Worm (Caenorhabditis elegans) whole organism, young adult: ENCODE measurements around the gene glb-5.
A peak's percentile ranks its signal among the peaks of the same experiment; 100 is the strongest.

Experiments used
- B0336.3 ChIP-seq: fragments of 200-800 bp; sonication (Bioruptor generic); IDR thresholded peaks from 2 replicates; pipeline ENCODE4 v1.3.6; 2022; ENCODE audit warnings: missing genetic modification characterization, missing compliant biosample characterization
- C17E4.6 ChIP-seq: fragments of 200-800 bp; sonication (Bioruptor generic); IDR thresholded peaks from 2 replicates; pipeline ENCODE4 v1.3.6; 2022; ENCODE audit warnings: missing genetic modification reagents, missing genetic modification characterization, missing compliant biosample characterization
- F10E7.11 ChIP-seq: sonication (generic microtip); optimal IDR thresholded peaks from 2 replicates; lab custom pipeline; 2017; ENCODE audit warnings: mild to moderate bottlenecking, missing genetic modification characterization, moderate library complexity, missing compliant biosample characterization
- F23B12.7 ChIP-seq: sonication (generic microtip); optimal IDR thresholded peaks from 2 replicates; lab custom pipeline; 2017; ENCODE audit warnings: missing genetic modification characterization, mild to moderate bottlenecking, missing compliant biosample characterization, antibody characterized with exemption, moderate library complexity; ENCODE audit not compliant: insufficient read depth
- F37B4.10 ChIP-seq: fragments of 200-800 bp; sonication (Bioruptor generic); IDR thresholded peaks from 2 replicates; pipeline ENCODE4 v1.3.6; 2022; ENCODE audit warnings: missing genetic modification characterization, missing compliant biosample characterization
- F52B5.7 ChIP-seq: sonication (generic microtip); optimal IDR thresholded peaks from 2 replicates; lab custom pipeline; 2016; ENCODE audit warnings: mild to moderate bottlenecking, missing genetic modification characterization, missing compliant biosample characterization
- T26A5.8 ChIP-seq: sonication (generic microtip); optimal IDR thresholded peaks from 2 replicates; lab custom pipeline; 2016; ENCODE audit warnings: missing genetic modification characterization, missing compliant biosample characterization
- Y53F4B.3 ChIP-seq: fragments of 200-800 bp; sonication (Bioruptor generic); IDR thresholded peaks from 2 replicates; pipeline ENCODE4 v1.3.6; 2022; ENCODE audit warnings: missing genetic modification reagents, missing genetic modification characterization, missing compliant biosample characterization
- ZK185.1 ChIP-seq: sonication (generic microtip); optimal IDR thresholded peaks from 2 replicates; lab custom pipeline; 2016; ENCODE audit warnings: mild to moderate bottlenecking, missing genetic modification characterization, missing compliant biosample characterization; ENCODE audit not compliant: poor library complexity, severe bottlenecking
- akir-1 ChIP-seq: fragments of 200-800 bp; sonication (Bioruptor generic); optimal IDR thresholded peaks from 2 replicates; lab custom pipeline; 2018; ENCODE audit warnings: mild to moderate bottlenecking, missing genetic modification characterization, moderate library complexity, missing compliant biosample characterization
- ama-1 ChIP-seq, 3 experiments: fragments of 150-350 bp in 1 of 3; sonication (generic microtip) in 2 of 3; optimal IDR thresholded peaks; 2 replicates each; lab custom pipeline; 2014 to 2018; ENCODE audit warnings: missing biosample characterization in 2 of 3, missing genetic modification characterization in 2 of 3, missing genetic modification reagents in 2 of 3
- atf-7 ChIP-seq: sonication (generic microtip); optimal IDR thresholded peaks from 2 replicates; lab custom pipeline; 2017; ENCODE audit warnings: mild to moderate bottlenecking, missing genetic modification characterization, missing compliant biosample characterization
- athp-1 ChIP-seq: sonication (generic microtip); optimal IDR thresholded peaks from 2 replicates; lab custom pipeline; 2017; ENCODE audit warnings: mild to moderate bottlenecking, missing genetic modification characterization, missing compliant biosample characterization
- attf-5 ChIP-seq: fragments of 200-800 bp; sonication (Bioruptor generic); optimal IDR thresholded peaks from 2 replicates; lab custom pipeline; 2018; ENCODE audit warnings: mild to moderate bottlenecking, missing genetic modification characterization, missing compliant biosample characterization
- attf-6 ChIP-seq: fragments of 200-800 bp; sonication (Bioruptor generic); IDR thresholded peaks from 2 replicates; pipeline ENCODE4 v1.3.6; 2022; ENCODE audit warnings: missing genetic modification reagents, missing genetic modification characterization, missing compliant biosample characterization
- bed-1 ChIP-seq: fragments of 200-800 bp; sonication (Bioruptor generic); IDR thresholded peaks from 2 replicates; pipeline ENCODE4 v1.3.6; 2022; ENCODE audit warnings: missing genetic modification reagents, missing genetic modification characterization, missing compliant biosample characterization
- bed-2 ChIP-seq: fragments of 200-800 bp; sonication (Bioruptor generic); IDR thresholded peaks from 2 replicates; pipeline ENCODE4 v1.3.6; 2022; ENCODE audit warnings: missing genetic modification reagents, missing genetic modification characterization, missing compliant biosample characterization
- cebp-2 ChIP-seq: fragments of 200-800 bp; sonication (Bioruptor generic); IDR thresholded peaks from 2 replicates; pipeline ENCODE4 v1.3.6; 2022; ENCODE audit warnings: missing genetic modification characterization, missing compliant biosample characterization
- ceh-100 ChIP-seq: fragments of 200-800 bp; sonication (Bioruptor generic); IDR thresholded peaks from 2 replicates; pipeline ENCODE4 v1.3.6; 2022; ENCODE audit warnings: missing genetic modification reagents, missing genetic modification characterization, missing compliant biosample characterization
- ceh-91 ChIP-seq: fragments of 200-800 bp; sonication (Bioruptor generic); IDR thresholded peaks from 2 replicates; pipeline ENCODE4 v1.3.6; 2022; ENCODE audit warnings: missing genetic modification reagents, missing genetic modification characterization, missing compliant biosample characterization
- die-1 ChIP-seq: sonication (generic microtip); optimal IDR thresholded peaks from 2 replicates; lab custom pipeline; 2016; ENCODE audit warnings: missing genotype, mild to moderate bottlenecking, missing genetic modification characterization, missing compliant biosample characterization
- dpff-1 ChIP-seq: sonication (generic microtip); optimal IDR thresholded peaks from 2 replicates; lab custom pipeline; 2017; ENCODE audit warnings: mild to moderate bottlenecking, missing genetic modification characterization, missing compliant biosample characterization
- ekl-4 ChIP-seq: fragments of 200-800 bp; sonication (Bioruptor generic); IDR thresholded peaks from 2 replicates; pipeline ENCODE4 v1.3.6; 2022; ENCODE audit warnings: missing genetic modification reagents, missing genetic modification characterization, missing compliant biosample characterization
- lag-1 ChIP-seq: fragments of 200-800 bp; sonication (Bioruptor generic); IDR thresholded peaks from 2 replicates; pipeline ENCODE4 v1.3.6; 2022; ENCODE audit warnings: missing genetic modification reagents, missing genetic modification characterization, missing compliant biosample characterization
- let-526 ChIP-seq: fragments of 200-800 bp; sonication (Bioruptor generic); IDR thresholded peaks from 2 replicates; pipeline ENCODE4 v1.3.6; 2022; ENCODE audit warnings: missing genetic modification reagents, missing genetic modification characterization, missing compliant biosample characterization
- let-607 ChIP-seq, 2 experiments: fragments of 200-800 bp in 1 of 2; sonication (Bioruptor generic) in 1 of 2; sonication (generic microtip) in 1 of 2; optimal IDR thresholded peaks; 2 replicates each; lab custom pipeline; 2016 to 2018; ENCODE audit warnings: mild to moderate bottlenecking in 2 of 2, missing compliant biosample characterization in 2 of 2, missing genetic modification characterization in 2 of 2, moderate library complexity in 2 of 2, missing genotype in 1 of 2
- mcd-1 ChIP-seq: fragments of 200-800 bp; sonication (Bioruptor generic); IDR thresholded peaks from 2 replicates; pipeline ENCODE4 v1.3.6; 2022; ENCODE audit warnings: missing genetic modification reagents, missing genetic modification characterization, missing compliant biosample characterization
- mel-28 ChIP-seq: sonication (generic microtip); optimal IDR thresholded peaks from 2 replicates; lab custom pipeline; 2016; ENCODE audit warnings: borderline replicate concordance, mild to moderate bottlenecking, missing genetic modification characterization, missing compliant biosample characterization
- nfya-2 ChIP-seq: fragments of 200-800 bp; sonication (Bioruptor generic); IDR thresholded peaks from 2 replicates; pipeline ENCODE4 v1.3.6; 2022; ENCODE audit warnings: missing genetic modification reagents, missing genetic modification characterization, missing compliant biosample characterization
- nfyb-1 ChIP-seq: fragments of 200-800 bp; sonication (Bioruptor generic); IDR thresholded peaks from 2 replicates; pipeline ENCODE4 v1.3.6; 2022; ENCODE audit warnings: missing genetic modification reagents, missing genetic modification characterization, missing compliant biosample characterization
- rcor-1 ChIP-seq: fragments of 200-800 bp; sonication (Bioruptor generic); IDR thresholded peaks from 2 replicates; pipeline ENCODE4 v1.3.6; 2022; ENCODE audit warnings: missing genetic modification reagents, missing genetic modification characterization, missing compliant biosample characterization
- repo-1 ChIP-seq: sonication (generic microtip); optimal IDR thresholded peaks from 2 replicates; lab custom pipeline; 2017; ENCODE audit warnings: mild to moderate bottlenecking, missing genetic modification characterization, missing compliant biosample characterization
- rpc-1 ChIP-seq, 2 experiments: fragments of 150-350 bp in 1 of 2; sonication (generic microtip) in 1 of 2; optimal IDR thresholded peaks; 2 replicates each; lab custom pipeline; 2014 to 2018; ENCODE audit warnings: missing biosample characterization in 1 of 2, missing genetic modification characterization in 1 of 2, missing genetic modification reagents in 1 of 2, missing genotype in 1 of 2
- sea-2 ChIP-seq: fragments of 200-800 bp; sonication (Bioruptor generic); IDR thresholded peaks from 2 replicates; pipeline ENCODE4 v1.3.6; 2022; ENCODE audit warnings: missing genetic modification characterization, missing compliant biosample characterization
- snpc-1.1 ChIP-seq: sonication (generic microtip); optimal IDR thresholded peaks from 2 replicates; lab custom pipeline; 2017; ENCODE audit warnings: missing genetic modification characterization, mild to moderate bottlenecking, missing compliant biosample characterization, antibody characterized with exemption, moderate library complexity, missing genotype, missing genetic modification reagents; ENCODE audit not compliant: insufficient read depth
- snpc-4 ChIP-seq, 5 experiments: fragments of 150-350 bp in 1 of 5; sonication (generic microtip) in 4 of 5; optimal IDR thresholded peaks; 2 replicates each; lab custom pipeline; 2014 to 2018; ENCODE audit warnings: missing genetic modification characterization in 5 of 5, missing biosample characterization in 3 of 5, antibody characterized with exemption in 2 of 5, mild to moderate bottlenecking in 2 of 5, missing compliant biosample characterization in 2 of 5, missing genotype in 2 of 5, moderate library complexity in 2 of 5, missing genetic modification reagents in 1 of 5
- tbp1 ChIP-seq: fragments of 200-800 bp; sonication (Bioruptor generic); optimal IDR thresholded peaks from 2 replicates; lab custom pipeline; 2018; ENCODE audit warnings: mild to moderate bottlenecking, missing genetic modification characterization, missing compliant biosample characterization
- unc-62 ChIP-seq: fragments of 150-350 bp; optimal IDR thresholded peaks from 2 replicates; lab custom pipeline; 2014; ENCODE audit warnings: missing biosample characterization, missing genetic modification reagents, missing genetic modification characterization
- zfh-2 ChIP-seq: fragments of 200-800 bp; sonication (Bioruptor generic); conservative IDR thresholded peaks from 2 replicates; pipeline ENCODE4 v1.3.6; 2022; ENCODE audit warnings: missing genetic modification reagents, missing genetic modification characterization, missing compliant biosample characterization
- zim-3 ChIP-seq: sonication (generic microtip); optimal IDR thresholded peaks from 2 replicates; lab custom pipeline; 2017; ENCODE audit warnings: mild to moderate bottlenecking, missing genetic modification characterization, moderate library complexity, missing compliant biosample characterization
- ztf-18 ChIP-seq: sonication (generic microtip); optimal IDR thresholded peaks from 2 replicates; lab custom pipeline; 2016; ENCODE audit warnings: missing genotype, mild to moderate bottlenecking, missing genetic modification characterization, missing compliant biosample characterization
- ztf-26 ChIP-seq: sonication (generic microtip); optimal IDR thresholded peaks from 2 replicates; lab custom pipeline; 2017; ENCODE audit warnings: missing genetic modification characterization, missing compliant biosample characterization
- ztf-3 ChIP-seq: fragments of 200-800 bp; sonication (Bioruptor generic); optimal IDR thresholded peaks from 2 replicates; lab custom pipeline; 2018; ENCODE audit warnings: mild to moderate bottlenecking, missing genetic modification characterization, missing compliant biosample characterization
- ztf-6 ChIP-seq: fragments of 200-800 bp; sonication (Bioruptor generic); IDR thresholded peaks from 2 replicates; pipeline ENCODE4 v1.3.6; 2022; ENCODE audit warnings: missing genetic modification reagents, missing genetic modification characterization, missing compliant biosample characterization

glb-5 gene

DNA sequence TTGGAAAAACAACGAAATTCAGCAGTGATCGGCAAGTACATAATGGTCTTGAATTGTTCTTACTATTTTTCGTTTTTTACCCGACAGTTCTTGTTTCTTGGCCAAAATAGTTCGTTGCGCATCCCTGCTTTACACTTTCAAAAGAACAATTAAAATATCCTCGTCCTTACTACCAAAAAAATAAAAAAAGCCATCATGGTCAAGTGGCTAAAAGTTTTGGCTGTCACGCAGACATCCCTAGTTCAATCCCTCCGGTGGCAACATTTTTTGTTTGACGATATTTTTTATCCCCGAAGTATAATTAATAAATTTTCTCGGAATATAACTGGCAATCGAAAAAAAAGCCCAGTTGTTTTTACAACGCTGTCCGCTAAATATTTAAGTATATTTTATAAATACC is 33.2 kb downstream of the glb-5 start (continued):
- TF ChIP-seq dpff-1 (peak; percentile 28), ztf-18 (tag; lab: Kevin White, UChicago) (peak; percentile 59), T26A5.8 (peak; percentile 42), zfh-2 (GFP tag; lab: Robert Waterston, UW) (no peak), bed-2 (GFP tag; lab: Robert Waterston, UW) (no peak), ztf-26 (tag; lab: Kevin White, UChicago) (no peak), attf-6 (GFP tag; lab: Robert Waterston, UW) (peak; percentile 76; the same call in 1 of the 2 replicates), let-526 (GFP tag; lab: Robert Waterston, UW) (no peak), bed-1 (GFP tag; lab: Robert Waterston, UW) (no peak), nfyb-1 (peak; percentile 48; the same call in 1 of the 2 replicates), atf-7 (tag; lab: Kevin White, UChicago) (peak; percentile 72), F52B5.7 (tag; lab: Kevin White, UChicago) (peak; percentile 71), lag-1 (GFP tag; lab: Robert Waterston, UW) (no peak), athp-1 (tag; lab: Kevin White, UChicago) (peak; percentile 88), ztf-3 (GFP tag; lab: Kevin White, UChicago) (no peak), B0336.3 (peak; percentile 95), ztf-6 (no peak), snpc-4 (GFP tag; optimal IDR thresholded peaks at IDR 0.05; lab: Kevin White, UChicago) (no peak), snpc-4 (tag; optimal IDR thresholded peaks at IDR 0.05; lab: Kevin White, UChicago) (peak in 2 of 4 experiments; percentile 13 to 34), ceh-100 (peak; percentile 50; the same call in 1 of the 2 replicates), nfya-2 (GFP tag; lab: Robert Waterston, UW) (no peak), snpc-1.1 (tag; lab: Kevin White, UChicago) (peak; percentile 68), ceh-91 (GFP tag; lab: Robert Waterston, UW) (peak; percentile 29; the same call in 1 of the 2 replicates), Y53F4B.3 (GFP tag; lab: Robert Waterston, UW) (peak; percentile 68; the same call in 1 of the 2 replicates), akir-1 (GFP tag; lab: Kevin White, UChicago) (no peak), let-607 (tag; optimal IDR thresholded peaks at IDR 0.05; lab: Kevin White, UChicago) (peak in 1 of 2 experiments; percentile 24), unc-62 (GFP tag; lab: Kevin White, UChicago) (no peak), rpc-1 (optimal IDR thresholded peaks at IDR 0.05; lab: Kevin White, UChicago) (peak; percentile 73), rpc-1 (tag; optimal IDR thresholded peaks at IDR 0.05; lab: Kevin White, UChicago) (peak; percentile 93), F10E7.11 (tag; lab: Kevin White, UChicago) (peak; percentile 89), rcor-1 (peak; percentile 51), mcd-1 (GFP tag; lab: Robert Waterston, UW) (no peak), ZK185.1 (tag; lab: Kevin White, UChicago) (no peak), attf-5 (GFP tag; lab: Kevin White, UChicago) (peak; percentile 46), tbp1 (GFP tag; lab: Kevin White, UChicago) (peak; percentile 88), zim-3 (tag; lab: Kevin White, UChicago) (no peak), F23B12.7 (tag; lab: Kevin White, UChicago) (no peak), mel-28 (tag; lab: Kevin White, UChicago) (no peak), C17E4.6 (GFP tag; lab: Robert Waterston, UW) (peak; percentile 71), repo-1 (tag; lab: Kevin White, UChicago) (peak; percentile 29), ama-1 (optimal IDR thresholded peaks at IDR 0.05; lab: Kevin White, UChicago) (no peak), ama-1 (GFP tag; optimal IDR thresholded peaks at IDR 0.05; lab: Kevin White, UChicago) (peak in 1 of 2 experiments; percentile 86), die-1 (peak; percentile 70), cebp-2 (GFP tag; lab: Robert Waterston, UW) (no peak), ekl-4 (GFP tag; lab: Robert Waterston, UW) (no peak), F37B4.10 (GFP tag; lab: Robert Waterston, UW) (no peak), sea-2 (GFP tag; lab: Robert Waterston, UW) (no peak)
- TF ChIP-seq, all 124 proteins: peak for 60
